Fruit fly (Drosophila melanogaster) whole organism, pupa: ENCODE measurements around the gene Crys.

Experiments
- CG10348 ChIP-seq: fragments of 200-800 bp; sonication (Bioruptor generic); IDR thresholded peaks from 2 replicates; pipeline ENCODE4 v1.3.6; 2022; ENCODE audit warnings: missing biosample characterization, missing genetic modification characterization
- CG12605 ChIP-seq: fragments of 200-800 bp; sonication (Bioruptor generic); IDR thresholded peaks from 2 replicates; pipeline ENCODE4 v1.3.6; 2022; ENCODE audit warnings: missing biosample characterization, missing genetic modification characterization
- CG13204 ChIP-seq: fragments of 200-800 bp; sonication (Bioruptor generic); optimal IDR thresholded peaks from 2 replicates; lab custom pipeline; 2018; ENCODE audit warnings: missing biosample characterization, mild to moderate bottlenecking, missing genetic modification characterization, moderate library complexity
- CG14655 ChIP-seq: fragments of 200-800 bp; sonication (Bioruptor generic); optimal IDR thresholded peaks from 3 replicates; lab custom pipeline; 2017; ENCODE audit warnings: mild to moderate bottlenecking, missing biosample characterization, missing genetic modification reagents, missing genetic modification characterization
- CG15710 ChIP-seq: fragments of 200-800 bp; sonication (Bioruptor generic); optimal IDR thresholded peaks from 2 replicates; lab custom pipeline; 2018; ENCODE audit warnings: missing biosample characterization, mild to moderate bottlenecking, missing genetic modification characterization, moderate library complexity
- CG17806 ChIP-seq: fragments of 200-800 bp; sonication (Bioruptor generic); optimal IDR thresholded peaks from 2 replicates; lab custom pipeline; 2018; ENCODE audit warnings: missing biosample characterization, mild to moderate bottlenecking, missing genetic modification characterization, moderate library complexity
- CG32121 ChIP-seq: fragments of 200-800 bp; sonication (Bioruptor generic); IDR thresholded peaks from 2 replicates; pipeline ENCODE4 v1.3.6; 2022; ENCODE audit warnings: missing biosample characterization, missing genetic modification characterization
- CG34367 ChIP-seq: fragments of 200-800 bp; sonication (Bioruptor generic); optimal IDR thresholded peaks from 2 replicates; lab custom pipeline; 2018; ENCODE audit warnings: missing biosample characterization, mild to moderate bottlenecking, missing genetic modification characterization
- CG4496 ChIP-seq: fragments of 200-800 bp; sonication (Bioruptor generic); IDR thresholded peaks from 3 replicates; pipeline ENCODE4 v1.3.6; 2022; ENCODE audit warnings: missing biosample characterization, missing genetic modification characterization
- CG8159 ChIP-seq: fragments of 200-800 bp; sonication (Bioruptor generic); optimal IDR thresholded peaks from 3 replicates; lab custom pipeline; 2018; ENCODE audit warnings: missing biosample characterization, mild to moderate bottlenecking, missing genetic modification characterization, moderate library complexity
- CG8301 ChIP-seq: fragments of 200-800 bp; sonication (Bioruptor generic); optimal IDR thresholded peaks from 2 replicates; lab custom pipeline; 2018; ENCODE audit warnings: missing biosample characterization, mild to moderate bottlenecking, missing genetic modification characterization
- CG9948 ChIP-seq: fragments of 200-800 bp; sonication (Bioruptor generic); optimal IDR thresholded peaks from 2 replicates; lab custom pipeline; 2018; ENCODE audit warnings: missing biosample characterization, mild to moderate bottlenecking, missing genetic modification characterization, moderate library complexity
- D1 ChIP-seq: fragments of 200-800 bp; sonication (Bioruptor generic); optimal IDR thresholded peaks from 2 replicates; lab custom pipeline; 2018; ENCODE audit warnings: missing biosample characterization, mild to moderate bottlenecking, missing genetic modification characterization, moderate library complexity
- EcR ChIP-seq: fragments of 200-800 bp; sonication (Bioruptor generic); optimal IDR thresholded peaks from 3 replicates; lab custom pipeline; 2019; ENCODE audit warnings: missing biosample characterization, missing genetic modification characterization, mild to moderate bottlenecking, moderate library complexity, missing genetic modification reagents
- Ets98B ChIP-seq: fragments of 200-800 bp; sonication (Bioruptor generic); IDR thresholded peaks from 2 replicates; pipeline ENCODE4 v1.3.6; 2022; ENCODE audit warnings: missing biosample characterization, missing genetic modification characterization
- Pif1A ChIP-seq: fragments of 200-800 bp; sonication (Bioruptor generic); optimal IDR thresholded peaks from 3 replicates; lab custom pipeline; 2016; ENCODE audit warnings: missing biosample characterization, missing genetic modification characterization
- Pif1B ChIP-seq: fragments of 200-800 bp; sonication (Bioruptor generic); optimal IDR thresholded peaks from 3 replicates; lab custom pipeline; 2016; ENCODE audit warnings: missing biosample characterization, missing genetic modification characterization
- Snoo ChIP-seq: fragments of 200-800 bp; sonication (Bioruptor generic); optimal IDR thresholded peaks from 3 replicates; lab custom pipeline; 2017; ENCODE audit warnings: missing biosample characterization, mild to moderate bottlenecking, missing genetic modification characterization, inconsistent platforms
- fd96Ca ChIP-seq: fragments of 200-800 bp; sonication (Bioruptor generic); IDR thresholded peaks from 3 replicates; pipeline ENCODE4 v1.3.6; 2022; ENCODE audit warnings: missing biosample characterization, missing genetic modification characterization
- gl ChIP-seq: fragments of 200-800 bp; sonication (Bioruptor generic); optimal IDR thresholded peaks from 2 replicates; lab custom pipeline; 2018; ENCODE audit warnings: missing biosample characterization, mild to moderate bottlenecking, missing genetic modification characterization
- rn ChIP-seq: fragments of 200-800 bp; sonication (Bioruptor generic); IDR thresholded peaks from 2 replicates; pipeline ENCODE4 v1.3.6; 2022; ENCODE audit warnings: missing biosample characterization, missing genetic modification characterization

The Crys gene

dm6 chr2L:11949917-11950316, 6.0 kb downstream of the Crys start:
- TF ChIP-seq CG8159 (tag; lab: Kevin White, UChicago) (peak; percentile 34), CG8301 (tag; lab: Kevin White, UChicago) (peak; percentile 87), gl (tag; lab: Kevin White, UChicago) (no peak), Snoo (tag; lab: Kevin White, UChicago) (peak; percentile 36), CG14655 (GFP tag; lab: Kevin White, UChicago) (peak; percentile 85), CG15710 (tag; lab: Kevin White, UChicago) (peak; percentile 57), CG10348 (GFP tag; lab: Robert Waterston, UW) (peak; percentile 75), EcR (no peak), CG12605 (GFP tag; lab: Robert Waterston, UW) (peak; percentile 89), CG9948 (tag; lab: Kevin White, UChicago) (peak; percentile 67), Pif1A (GFP tag; lab: Kevin White, UChicago) (peak; percentile 80), fd96Ca (GFP tag; lab: Robert Waterston, UW) (peak; percentile 94), CG17806 (tag; lab: Kevin White, UChicago) (peak; percentile 44), CG13204 (GFP tag; lab: Kevin White, UChicago) (peak; percentile 48), CG4496 (peak; percentile 95), D1 (no peak), Pif1B (GFP tag; lab: Kevin White, UChicago) (peak; percentile 48), Ets98B (GFP tag; lab: Robert Waterston, UW) (peak; percentile 94), CG32121 (GFP tag; lab: Robert Waterston, UW) (peak; percentile 94), CG34367 (tag; lab: Kevin White, UChicago) (peak; percentile 68), rn (peak; percentile 89)

- TF ChIP-seq Ets98B (GFP tag; lab: Robert Waterston, UW) (no peak), CG14655 (GFP tag; lab: Kevin White, UChicago) (no peak), D1 (no peak), gl (tag; lab: Kevin White, UChicago) (no peak), CG15710 (tag; lab: Kevin White, UChicago) (no peak), CG34367 (tag; lab: Kevin White, UChicago) (no peak), CG32121 (GFP tag; lab: Robert Waterston, UW) (no peak), CG8159 (tag; lab: Kevin White, UChicago) (no peak), EcR (no peak), Pif1A (GFP tag; lab: Kevin White, UChicago) (no peak), CG10348 (GFP tag; lab: Robert Waterston, UW) (no peak), Snoo (tag; lab: Kevin White, UChicago) (no peak), fd96Ca (GFP tag; lab: Robert Waterston, UW) (no peak), CG9948 (tag; lab: Kevin White, UChicago) (no peak), CG8301 (tag; lab: Kevin White, UChicago) (no peak), CG12605 (GFP tag; lab: Robert Waterston, UW) (no peak)
- TF ChIP-seq, all 21 proteins: peak for 0
Measured at dm6 chr2L:11955839-11956238, 11.9 kb downstream of the Crys start.

dm6 chr2L:11958729-11959128, 14.8 kb downstream of the Crys start:
- TF ChIP-seq CG8159 (tag; lab: Kevin White, UChicago) (peak; percentile 18), CG14655 (GFP tag; lab: Kevin White, UChicago) (peak; percentile 32), CG15710 (tag; lab: Kevin White, UChicago) (no peak), Pif1B (GFP tag; lab: Kevin White, UChicago) (no peak), Pif1A (GFP tag; lab: Kevin White, UChicago) (peak; percentile 10), CG9948 (tag; lab: Kevin White, UChicago) (no peak), Ets98B (GFP tag; lab: Robert Waterston, UW) (no peak)
- TF ChIP-seq, all 21 proteins: peak for 3

- TF ChIP-seq CG15710 (tag; lab: Kevin White, UChicago), result no peak
- TF ChIP-seq CG9948 (tag; lab: Kevin White, UChicago), result no peak
- no peak for TF ChIP-seq EcR
- no peak for TF ChIP-seq fd96Ca (GFP tag; lab: Robert Waterston, UW)
- TF ChIP-seq CG17806 (tag; lab: Kevin White, UChicago), result no peak
- TF ChIP-seq CG14655 (GFP tag; lab: Kevin White, UChicago), result no peak
- TF ChIP-seq CG13204 (GFP tag; lab: Kevin White, UChicago), result no peak
- TF ChIP-seq CG8159 (tag; lab: Kevin White, UChicago), result no peak
- TF ChIP-seq gl (tag; lab: Kevin White, UChicago), result no peak
- TF ChIP-seq rn, result no peak
- no peak for TF ChIP-seq Snoo (tag; lab: Kevin White, UChicago)
- TF ChIP-seq CG8301 (tag; lab: Kevin White, UChicago), result no peak
- TF ChIP-seq CG34367 (tag; lab: Kevin White, UChicago), result no peak
- TF ChIP-seq CG4496, result no peak
- no peak for TF ChIP-seq Pif1B (GFP tag; lab: Kevin White, UChicago)
- no peak for TF ChIP-seq CG32121 (GFP tag; lab: Robert Waterston, UW)
- TF ChIP-seq CG10348 (GFP tag; lab: Robert Waterston, UW), result no peak
- TF ChIP-seq Ets98B (GFP tag; lab: Robert Waterston, UW), result no peak
Measured at dm6 chr2L:11960909-11961308, 17.0 kb downstream of the Crys start.

dm6 chr2L:11963422-11964322, 19.7 kb downstream of the Crys start:
- TF ChIP-seq fd96Ca (GFP tag; lab: Robert Waterston, UW) (no peak), Pif1A (GFP tag; lab: Kevin White, UChicago) (peak; percentile 21)
